Worm (Caenorhabditis elegans): ENCODE measurements around the gene F36G3.1.

DNA sequence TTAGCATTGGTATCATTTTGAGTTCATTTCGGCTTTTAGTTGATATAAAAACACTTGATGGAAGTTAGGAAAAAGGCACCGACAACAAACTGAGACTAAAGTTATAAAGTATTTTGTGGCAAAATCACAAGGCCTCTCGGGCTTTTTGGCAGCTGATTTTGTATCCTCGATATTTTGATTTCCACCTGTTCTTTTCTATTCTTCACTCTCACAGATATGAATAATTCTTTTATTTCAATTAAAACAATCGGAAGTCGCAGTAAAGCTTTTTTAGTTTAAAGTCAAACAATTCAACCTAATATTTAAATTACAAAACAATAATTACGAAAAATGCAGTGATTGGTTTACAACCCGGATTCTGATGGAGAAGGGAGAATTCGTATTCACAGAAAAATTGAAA lies 27.7 kb downstream of the F36G3.1 start, which contains the start of gene T09B9.3:
- TF ChIP-seq him-1 (tag; optimal IDR thresholded peaks at IDR 0.05) = no peak
- no peak for TF ChIP-seq dao-5 (tag; optimal IDR thresholded peaks at IDR 0.05)
- TF ChIP-seq W03F9.2 (tag; optimal IDR thresholded peaks at IDR 0.05) = no peak

Measured in whole organism, L4/young adult.